Fruit fly (Drosophila melanogaster) whole organism, embryonic: ENCODE results near the gene TbCMF46.

Experiments
- Asciz ChIP-seq: fragments of 200-800 bp; sonication (Bioruptor generic); optimal IDR thresholded peaks from 2 replicates; lab custom pipeline; 2017; ENCODE audit warnings: missing biosample characterization, mild to moderate bottlenecking, missing genetic modification characterization, missing genetic modification reagents
- Atf6 ChIP-seq: fragments of 200-800 bp; sonication (Bioruptor generic); IDR thresholded peaks from 2 replicates; pipeline ENCODE4 v1.3.6; 2022; ENCODE audit warnings: missing biosample characterization, missing genetic modification characterization
- CG10274 ChIP-seq: fragments of 200-800 bp; sonication (Bioruptor generic); optimal IDR thresholded peaks from 3 replicates; lab custom pipeline; 2017; ENCODE audit warnings: missing biosample characterization, mild to moderate bottlenecking, missing genetic modification characterization
- CG10543 ChIP-seq: fragments of 200-800 bp; sonication (Bioruptor generic); optimal IDR thresholded peaks from 3 replicates; lab custom pipeline; 2017; ENCODE audit warnings: missing biosample characterization, mild to moderate bottlenecking, missing genetic modification characterization, moderate library complexity
- CG11093 ChIP-seq: fragments of 200-800 bp; sonication (Bioruptor generic); IDR thresholded peaks from 3 replicates; pipeline ENCODE4 v1.3.6; 2022; ENCODE audit warnings: missing biosample characterization, missing genetic modification characterization
- CG12299 ChIP-seq: fragments of 200-800 bp; sonication (Bioruptor generic); optimal IDR thresholded peaks from 2 replicates; lab custom pipeline; 2018; ENCODE audit warnings: missing biosample characterization, mild to moderate bottlenecking, missing genetic modification characterization
- CG15073 ChIP-seq: fragments of 200-800 bp; sonication (Bioruptor generic); optimal IDR thresholded peaks from 2 replicates; lab custom pipeline; 2016; ENCODE audit warnings: missing biosample characterization, missing genetic modification characterization
- CG15514 ChIP-seq: fragments of 200-800 bp; sonication (Bioruptor generic); optimal IDR thresholded peaks from 3 replicates; lab custom pipeline; 2017; ENCODE audit warnings: missing biosample characterization, missing genetic modification characterization, mild to moderate bottlenecking, moderate library complexity, missing genetic modification reagents
- CG15601 ChIP-seq: fragments of 200-800 bp; sonication (Bioruptor generic); optimal IDR thresholded peaks from 3 replicates; lab custom pipeline; 2019; ENCODE audit warnings: missing biosample characterization, mild to moderate bottlenecking, missing genetic modification characterization, moderate library complexity
- CG1602 ChIP-seq: fragments of 200-800 bp; sonication (Bioruptor generic); optimal IDR thresholded peaks from 3 replicates; lab custom pipeline; 2016; ENCODE audit warnings: missing biosample characterization, missing genetic modification characterization
- CG1603 ChIP-seq: fragments of 200-800 bp; sonication (Bioruptor generic); optimal IDR thresholded peaks from 2 replicates; lab custom pipeline; 2019; ENCODE audit warnings: missing biosample characterization, mild to moderate bottlenecking, missing genetic modification characterization, moderate library complexity
- CG16813 ChIP-seq: fragments of 200-800 bp; sonication (Bioruptor generic); IDR thresholded peaks from 3 replicates; pipeline ENCODE4 v1.3.6; 2022; ENCODE audit warnings: missing biosample characterization, missing genetic modification characterization; ENCODE audit not compliant: partially characterized antibody
- CG17359 ChIP-seq: fragments of 200-800 bp; sonication (Bioruptor generic); optimal IDR thresholded peaks from 3 replicates; lab custom pipeline; 2018; ENCODE audit warnings: missing biosample characterization, mild to moderate bottlenecking, missing genetic modification characterization, moderate library complexity
- CG17829 ChIP-seq: fragments of 200-800 bp; optimal IDR thresholded peaks from 2 replicates; lab custom pipeline; 2019; ENCODE audit warnings: missing biosample characterization, mild to moderate bottlenecking, missing genetic modification characterization, moderate library complexity
- CG6272 ChIP-seq: fragments of 200-800 bp; sonication (Bioruptor generic); IDR thresholded peaks from 2 replicates; pipeline ENCODE4 v1.3.6; 2022; ENCODE audit warnings: missing biosample characterization, missing genetic modification characterization
- CG8359 ChIP-seq: fragments of 200-800 bp; sonication (Bioruptor generic); optimal IDR thresholded peaks from 2 replicates; lab custom pipeline; 2017; ENCODE audit warnings: missing biosample characterization, mild to moderate bottlenecking, missing genetic modification characterization, borderline replicate concordance
- CoRest ChIP-seq: fragments of 200-800 bp; sonication (Bioruptor generic); optimal IDR thresholded peaks from 3 replicates; lab custom pipeline; 2018; ENCODE audit warnings: missing biosample characterization, mild to moderate bottlenecking, missing genetic modification characterization, moderate library complexity
- Doc2 ChIP-seq: fragments of 200-800 bp; sonication (Bioruptor generic); IDR thresholded peaks from 2 replicates; pipeline ENCODE4 v1.3.6; 2022; ENCODE audit warnings: missing biosample characterization, missing genetic modification characterization
- E2f2 ChIP-seq: fragments of 200-800 bp; sonication (Bioruptor generic); IDR thresholded peaks from 2 replicates; pipeline ENCODE4 v1.3.6; 2022; ENCODE audit warnings: missing biosample characterization, missing genetic modification characterization
- ERR ChIP-seq: fragments of 200-800 bp; sonication (Bioruptor generic); optimal IDR thresholded peaks from 2 replicates; lab custom pipeline; 2016; ENCODE audit warnings: missing biosample characterization, missing genetic modification characterization
- Eip74EF ChIP-seq, 2 experiments: fragments of 200-800 bp in 1 of 2; fragments of >200 bp in 1 of 2; sonication (Bioruptor generic) in 1 of 2; optimal IDR thresholded peaks; 2 replicates each; lab custom pipeline; 2017 to 2019; ENCODE audit warnings: missing biosample characterization in 2 of 2, missing genetic modification characterization in 2 of 2, mild to moderate bottlenecking in 1 of 2, moderate library complexity in 1 of 2
- Gsc ChIP-seq: fragments of 200-800 bp; sonication (Bioruptor generic); IDR thresholded peaks from 2 replicates; pipeline ENCODE4 v1.3.6; 2022; ENCODE audit warnings: missing biosample characterization, missing genetic modification characterization
- H2.0 ChIP-seq: fragments of 200-800 bp; sonication (Bioruptor generic); IDR thresholded peaks from 2 replicates; pipeline ENCODE4 v1.3.6; 2022; ENCODE audit warnings: missing biosample characterization, missing genetic modification characterization
- Hr78 ChIP-seq, 2 experiments: fragments of 200-800 bp in 1 of 2; fragments of >200 bp in 1 of 2; sonication (Bioruptor generic) in 1 of 2; optimal IDR thresholded peaks; 2 replicates each; lab custom pipeline; 2017 to 2019; ENCODE audit warnings: missing biosample characterization in 2 of 2, missing genetic modification characterization in 2 of 2, mild to moderate bottlenecking in 1 of 2, moderate library complexity in 1 of 2
- Kr ChIP-seq: fragments of 200-800 bp; sonication (Bioruptor generic); optimal IDR thresholded peaks from 2 replicates; lab custom pipeline; 2017; ENCODE audit warnings: missing biosample characterization, mild to moderate bottlenecking, missing genetic modification characterization
- MESR4 ChIP-seq: fragments of 200-800 bp; sonication (Bioruptor generic); optimal IDR thresholded peaks from 2 replicates; lab custom pipeline; 2018; ENCODE audit warnings: missing biosample characterization, mild to moderate bottlenecking, missing genetic modification characterization, moderate library complexity
- NC2α ChIP-seq: fragments of 200-800 bp; sonication (Bioruptor generic); optimal IDR thresholded peaks from 2 replicates; lab custom pipeline; 2016; ENCODE audit warnings: missing biosample characterization, missing genetic modification characterization
- Optix ChIP-seq: fragments of 200-800 bp; sonication (Bioruptor generic); IDR thresholded peaks from 3 replicates; pipeline ENCODE4 v1.3.6; 2022; ENCODE audit warnings: missing biosample characterization, missing genetic modification characterization
- ap ChIP-seq: fragments of 200-800 bp; sonication (Bioruptor generic); IDR thresholded peaks from 2 replicates; pipeline ENCODE4 v1.3.6; 2022; ENCODE audit warnings: missing biosample characterization, missing genetic modification characterization
- az2 ChIP-seq: fragments of 200-800 bp; sonication (Bioruptor generic); optimal IDR thresholded peaks from 3 replicates; lab custom pipeline; 2016; ENCODE audit warnings: missing biosample characterization, missing genetic modification characterization
- bab2 ChIP-seq: fragments of 200-800 bp; sonication (Bioruptor generic); optimal IDR thresholded peaks from 2 replicates; lab custom pipeline; 2016; ENCODE audit warnings: missing biosample characterization, missing genetic modification characterization
- bbx ChIP-seq: fragments of 200-800 bp; sonication (Bioruptor generic); IDR thresholded peaks from 2 replicates; pipeline ENCODE4 v1.3.6; 2022; ENCODE audit warnings: missing biosample characterization, missing genetic modification characterization; ENCODE audit not compliant: partially characterized antibody
- cas ChIP-seq: fragments of 200-800 bp; sonication (Bioruptor generic); IDR thresholded peaks from 2 replicates; pipeline ENCODE4 v1.3.6; 2022; ENCODE audit warnings: missing biosample characterization, missing genetic modification characterization
- caup ChIP-seq: fragments of 200-800 bp; sonication (Bioruptor generic); optimal IDR thresholded peaks from 3 replicates; lab custom pipeline; 2017; ENCODE audit warnings: missing biosample characterization, mild to moderate bottlenecking, missing genetic modification characterization, moderate library complexity; ENCODE audit not compliant: severe bottlenecking
- crol ChIP-seq: fragments of 200-800 bp; sonication (Bioruptor generic); IDR thresholded peaks from 2 replicates; pipeline ENCODE4 v1.3.6; 2022; ENCODE audit warnings: missing biosample characterization, missing genetic modification characterization
- disco-r ChIP-seq: fragments of 200-800 bp; sonication (Bioruptor generic); optimal IDR thresholded peaks from 2 replicates; lab custom pipeline; 2016; ENCODE audit warnings: missing biosample characterization, missing genetic modification characterization
- gfzf ChIP-seq: fragments of 200-800 bp; sonication (Bioruptor generic); optimal IDR thresholded peaks from 2 replicates; lab custom pipeline; 2016; ENCODE audit warnings: missing biosample characterization, mild to moderate bottlenecking, missing genetic modification characterization, moderate library complexity
- grau ChIP-seq: fragments of 200-800 bp; optimal IDR thresholded peaks from 3 replicates; lab custom pipeline; 2019; ENCODE audit warnings: missing biosample characterization, mild to moderate bottlenecking, missing genetic modification characterization, moderate library complexity
- gt ChIP-seq: fragments of 200-800 bp; sonication (Bioruptor generic); IDR thresholded peaks from 2 replicates; pipeline ENCODE4 v1.3.6; 2022; ENCODE audit warnings: missing biosample characterization, missing genetic modification characterization
- jumu ChIP-seq: fragments of 200-800 bp; sonication (Bioruptor generic); optimal IDR thresholded peaks from 3 replicates; lab custom pipeline; 2016; ENCODE audit warnings: missing biosample characterization, missing genetic modification characterization
- knrl ChIP-seq: fragments of 200-800 bp; sonication (Bioruptor generic); IDR thresholded peaks from 3 replicates; pipeline ENCODE4 v1.3.6; 2022; ENCODE audit warnings: missing biosample characterization, missing genetic modification characterization; ENCODE audit not compliant: partially characterized antibody
- lab ChIP-seq: fragments of 200-800 bp; sonication (Bioruptor generic); optimal IDR thresholded peaks from 3 replicates; lab custom pipeline; 2017; ENCODE audit warnings: missing biosample characterization, missing genetic modification characterization, mild to moderate bottlenecking, moderate library complexity, missing genetic modification reagents
- mld ChIP-seq: fragments of 200-800 bp; sonication (Bioruptor generic); IDR thresholded peaks from 3 replicates; pipeline ENCODE4 v1.3.6; 2022; ENCODE audit warnings: missing biosample characterization, missing genetic modification characterization; ENCODE audit not compliant: partially characterized antibody
- nerfin-1 ChIP-seq: fragments of 200-800 bp; sonication (Bioruptor generic); optimal IDR thresholded peaks from 3 replicates; lab custom pipeline; 2019; ENCODE audit warnings: missing biosample characterization, mild to moderate bottlenecking, missing genetic modification characterization, moderate library complexity
- psq ChIP-seq: fragments of 200-800 bp; sonication (Bioruptor generic); optimal IDR thresholded peaks from 2 replicates; lab custom pipeline; 2017; ENCODE audit warnings: missing biosample characterization, missing genetic modification characterization
- row ChIP-seq: fragments of 200-800 bp; sonication (Bioruptor generic); IDR thresholded peaks from 3 replicates; pipeline ENCODE4 v1.3.6; 2022; ENCODE audit warnings: missing biosample characterization, missing genetic modification characterization
- slou ChIP-seq: fragments of 200-800 bp; sonication (Bioruptor generic); optimal IDR thresholded peaks from 3 replicates; lab custom pipeline; 2016; ENCODE audit warnings: missing biosample characterization, missing genetic modification characterization
- tgo ChIP-seq: fragments of 200-800 bp; sonication (Bioruptor generic); IDR thresholded peaks from 3 replicates; pipeline ENCODE4 v1.3.6; 2022; ENCODE audit warnings: missing biosample characterization, missing genetic modification characterization
- zf30C ChIP-seq: fragments of 200-800 bp; sonication (Bioruptor generic); optimal IDR thresholded peaks from 3 replicates; lab custom pipeline; 2018; ENCODE audit warnings: missing biosample characterization, mild to moderate bottlenecking, missing genetic modification characterization

The TbCMF46 gene

DNA sequence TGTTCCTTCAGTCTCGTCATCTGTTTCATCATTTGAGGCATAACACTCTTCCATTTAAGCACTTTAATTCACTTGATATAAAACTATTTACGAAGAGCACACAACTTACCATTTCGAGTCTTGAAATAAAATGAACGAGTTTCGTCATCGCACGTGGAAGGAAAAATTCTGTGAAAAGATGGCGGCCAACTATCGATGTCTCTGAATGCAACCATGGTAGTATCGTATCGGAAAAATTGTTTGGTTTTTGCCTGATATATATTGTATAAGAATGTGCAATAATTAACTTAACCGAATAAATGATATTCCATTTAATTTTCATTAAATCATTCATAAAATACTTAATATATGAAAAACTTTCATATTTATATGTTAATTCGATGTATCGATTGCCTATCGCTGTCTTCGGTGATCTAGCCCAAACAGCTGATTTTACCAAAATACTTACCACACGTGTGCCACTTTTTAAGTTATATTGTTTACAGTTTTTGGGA lies 29.7 kb downstream of the TbCMF46 start, which contains the start of gene Bka (continued):
- TF ChIP-seq E2f2 (GFP tag; lab: Robert Waterston, UW) (peak; percentile 79), mld (GFP tag; lab: Robert Waterston, UW) (peak; percentile 94), CG6272 (no peak; the same call in 1 of the 2 replicates), Asciz (GFP tag; lab: Kevin White, UChicago) (peak; percentile 52), CG15514 (GFP tag; lab: Kevin White, UChicago) (peak; percentile 86), Atf6 (GFP tag; lab: Robert Waterston, UW) (peak; percentile 33; the same call in 1 of the 2 replicates), CG1602 (no peak), bbx (GFP tag; lab: Robert Waterston, UW) (peak; percentile 95), tgo (GFP tag; lab: Robert Waterston, UW) (no peak), CoRest (tag; lab: Kevin White, UChicago) (peak; percentile 61), caup (GFP tag; lab: Kevin White, UChicago) (peak; percentile 79), gt (no peak), NC2α (no peak), Kr (GFP tag; lab: Kevin White, UChicago) (no peak), H2.0 (no peak), cas (no peak), knrl (GFP tag; lab: Robert Waterston, UW) (peak; percentile 99), ERR (GFP tag; lab: Kevin White, UChicago) (peak; percentile 0), zf30C (GFP tag; lab: Kevin White, UChicago) (no peak), row (GFP tag; lab: Robert Waterston, UW) (peak; percentile 61), Gsc (GFP tag; lab: Robert Waterston, UW) (no peak), CG10543 (peak; percentile 77), ap (GFP tag; lab: Robert Waterston, UW) (no peak), CG17359 (tag; lab: Kevin White, UChicago) (peak; percentile 37), lab (GFP tag; lab: Kevin White, UChicago) (peak; percentile 72), Optix (GFP tag; lab: Robert Waterston, UW) (no peak), CG8359 (GFP tag; lab: Kevin White, UChicago) (no peak), Eip74EF (GFP tag; optimal IDR thresholded peaks at IDR 0.05; lab: Kevin White, UChicago) (peak in 1 of 2 experiments; percentile 65), CG15601 (tag; lab: Kevin White, UChicago) (peak; percentile 76), slou (GFP tag; lab: Kevin White, UChicago) (no peak), CG11093 (no peak), grau (tag; lab: Kevin White, UChicago) (peak; percentile 73), az2 (GFP tag; lab: Kevin White, UChicago) (peak; percentile 7), CG10274 (GFP tag; lab: Kevin White, UChicago) (peak; percentile 22), disco-r (GFP tag; lab: Kevin White, UChicago) (no peak), gfzf (GFP tag; lab: Kevin White, UChicago) (peak; percentile 18), nerfin-1 (tag; lab: Kevin White, UChicago) (peak; percentile 79), crol (GFP tag; lab: Robert Waterston, UW) (no peak), MESR4 (GFP tag; lab: Kevin White, UChicago) (peak; percentile 96), CG15073 (no peak), jumu (GFP tag; lab: Kevin White, UChicago) (no peak), bab2 (GFP tag; lab: Kevin White, UChicago) (no peak), Hr78 (GFP tag; optimal IDR thresholded peaks at IDR 0.05; lab: Kevin White, UChicago) (no peak), CG16813 (GFP tag; lab: Robert Waterston, UW) (peak; percentile 99), CG12299 (tag; lab: Kevin White, UChicago) (peak; percentile 11), CG17829 (tag; lab: Kevin White, UChicago) (peak; percentile 73), psq (GFP tag; lab: Kevin White, UChicago) (no peak), CG1603 (tag; lab: Kevin White, UChicago) (peak; percentile 78), Doc2 (GFP tag; lab: Robert Waterston, UW) (no peak)
